Worm (Caenorhabditis elegans) whole organism, L2 larva: ENCODE measurements around the gene ugt-9.

Experiments used
- alr-1 ChIP-seq: fragments of 150-350 bp; optimal IDR thresholded peaks from 2 replicates; lab custom pipeline; 2014; ENCODE audit warnings: missing biosample characterization, missing genetic modification characterization
- aly-2 ChIP-seq: fragments of 150-350 bp; optimal IDR thresholded peaks from 2 replicates; lab custom pipeline; 2014; ENCODE audit warnings: missing biosample characterization, missing genetic modification characterization
- ama-1 ChIP-seq: fragments of 150-350 bp; optimal IDR thresholded peaks from 2 replicates; lab custom pipeline; 2018; ENCODE audit warnings: inconsistent platforms
- mbf-1 ChIP-seq: sonication (generic microtip); optimal IDR thresholded peaks from 2 replicates; lab custom pipeline; 2017; ENCODE audit warnings: missing biosample characterization, missing genetic modification characterization
- nhr-10 ChIP-seq: sonication (generic microtip); optimal IDR thresholded peaks from 2 replicates; lab custom pipeline; 2017; ENCODE audit warnings: missing biosample characterization, missing genetic modification characterization
- nhr-237 ChIP-seq: fragments of 150-350 bp; optimal IDR thresholded peaks from 2 replicates; lab custom pipeline; 2014; ENCODE audit warnings: missing biosample characterization, missing genetic modification characterization
- peb-1 ChIP-seq: fragments of 150-350 bp; optimal IDR thresholded peaks from 2 replicates; lab custom pipeline; 2014; ENCODE audit warnings: missing biosample characterization, missing genetic modification characterization
- skn-1 ChIP-seq: sonication (generic microtip); optimal IDR thresholded peaks from 2 replicates; lab custom pipeline; 2017; ENCODE audit warnings: missing biosample characterization, missing genetic modification characterization
- unc-62 ChIP-seq: fragments of 150-350 bp; optimal IDR thresholded peaks from 2 replicates; lab custom pipeline; 2014; ENCODE audit warnings: missing biosample characterization, missing genetic modification reagents, missing genetic modification characterization

- TF ChIP-seq ama-1 (lab: Kevin White, UChicago) (no peak), mbf-1 (tag; lab: Kevin White, UChicago) (no peak), peb-1 (tag; lab: Kevin White, UChicago) (no peak), nhr-237 (tag; lab: Kevin White, UChicago) (no peak), nhr-10 (tag; lab: Kevin White, UChicago) (no peak), unc-62 (GFP tag; lab: Kevin White, UChicago) (no peak), aly-2 (tag; lab: Kevin White, UChicago) (no peak), skn-1 (tag; lab: Kevin White, UChicago) (no peak), alr-1 (tag; lab: Kevin White, UChicago) (no peak)
Measured at ce11 chrV:4922024-4922423, 26.2 kb downstream of the ugt-9 start, which contains the start of gene srh-22.
